Fruit fly (Drosophila melanogaster): Measurements from ENCODE around the gene CG3386.
A peak's percentile ranks its signal among the peaks of the same experiment; 100 is the strongest.

Gene CG3386

DNA sequence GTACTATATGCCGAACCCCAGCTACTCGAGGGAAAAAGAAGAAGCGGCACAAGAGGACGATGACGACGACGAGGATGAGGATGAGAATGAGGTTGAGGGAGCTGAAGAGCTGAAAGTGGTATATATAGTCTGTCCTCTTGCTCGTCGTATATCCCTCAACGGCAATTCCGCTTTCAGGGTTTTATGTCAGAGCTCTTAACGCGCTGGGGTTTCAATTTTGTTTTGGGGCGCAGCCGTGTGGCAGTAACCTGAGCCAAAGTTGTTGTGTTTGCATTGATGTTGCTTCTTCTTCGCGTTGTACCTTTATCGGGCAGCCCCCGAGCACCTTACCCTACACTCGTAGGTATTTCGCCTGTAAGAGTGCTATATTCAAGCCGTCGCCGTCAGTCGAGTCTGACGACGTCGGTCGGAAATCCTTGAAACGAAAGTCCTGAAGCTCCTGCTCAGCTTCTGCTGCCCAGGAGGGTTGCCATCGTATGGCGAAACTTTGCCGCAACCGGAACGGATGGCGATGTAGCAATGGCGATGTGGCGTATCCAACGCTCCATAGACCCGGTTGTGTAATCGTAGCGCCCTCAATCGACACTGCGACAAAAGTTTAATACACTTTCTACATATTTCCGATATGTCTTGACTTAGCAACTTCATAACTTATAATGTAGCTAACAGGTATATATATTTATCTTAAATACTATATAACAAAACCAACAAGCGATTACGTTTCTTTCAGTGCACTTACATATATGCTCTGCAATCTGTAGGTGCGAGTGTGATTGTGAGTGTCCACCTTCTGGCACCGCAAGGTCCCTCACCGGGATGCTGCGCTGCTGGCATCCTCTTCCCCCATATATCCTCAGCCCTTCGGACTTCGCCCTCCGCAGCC is 22.6 kb upstream of the CG3386 start (continued):
- no peak for TF ChIP-seq HmgZ (tag; optimal IDR thresholded peaks at IDR 0.05)
- no peak for TF ChIP-seq Bteb2 (GFP tag; optimal IDR thresholded peaks at IDR 0.05)
- no peak for TF ChIP-seq CG4360 (GFP tag; IDR thresholded peaks at IDR 0.05)
- TF ChIP-seq CG12299 (tag; optimal IDR thresholded peaks at IDR 0.05) = no peak
- no peak for TF ChIP-seq bowl (GFP tag; IDR thresholded peaks at IDR 0.05)
- TF ChIP-seq zen2 (GFP tag; IDR thresholded peaks at IDR 0.05; ENCODE audit: partially characterized antibody) = no peak
- TF ChIP-seq CG16779 (GFP tag; IDR thresholded peaks at IDR 0.05) = no peak
- TF ChIP-seq kni (GFP tag; optimal IDR thresholded peaks at IDR 0.05) = no peak
- no peak for TF ChIP-seq CG10274 (GFP tag; optimal IDR thresholded peaks at IDR 0.05)
- TF ChIP-seq CG6791 (GFP tag; IDR thresholded peaks at IDR 0.05; ENCODE audit: partially characterized antibody) = no peak
- no peak for TF ChIP-seq B-H2 (GFP tag; optimal IDR thresholded peaks at IDR 0.05)
- TF ChIP-seq yki (optimal IDR thresholded peaks at IDR 0.05) = no peak
- TF ChIP-seq cato (GFP tag; optimal IDR thresholded peaks at IDR 0.05; ENCODE audit: borderline replicate concordance) = no peak
- no peak for TF ChIP-seq CG7357 (GFP tag; IDR thresholded peaks at IDR 0.05)
- no peak for TF ChIP-seq CG15696 (tag; optimal IDR thresholded peaks at IDR 0.05)
- TF ChIP-seq exex (tag; optimal IDR thresholded peaks at IDR 0.05) = no peak
- TF ChIP-seq CG7556 (GFP tag; optimal IDR thresholded peaks at IDR 0.05) = peak; percentile 11
- no peak for TF ChIP-seq Sry-δ (GFP tag; optimal IDR thresholded peaks at IDR 0.05)
- peak; percentile 5 for TF ChIP-seq CG15514 (GFP tag; optimal IDR thresholded peaks at IDR 0.05)
- no peak for TF ChIP-seq HmgD (GFP tag; optimal IDR thresholded peaks at IDR 0.05)
- no peak for TF ChIP-seq Ravus (GFP tag; IDR thresholded peaks at IDR 0.05)
- no peak for TF ChIP-seq CG34376 (GFP tag; optimal IDR thresholded peaks at IDR 0.05)
- no peak for TF ChIP-seq abd-A (tag; optimal IDR thresholded peaks at IDR 0.05)
- no peak for TF ChIP-seq YL-1 (GFP tag; optimal IDR thresholded peaks at IDR 0.05)
- TF ChIP-seq CG8359 (GFP tag; optimal IDR thresholded peaks at IDR 0.05; ENCODE audit: borderline replicate concordance) = no peak
- no peak for TF ChIP-seq HLH54F (GFP tag; optimal IDR thresholded peaks at IDR 0.05)
- TF ChIP-seq tll (GFP tag; optimal IDR thresholded peaks at IDR 0.05) = no peak
- no peak for TF ChIP-seq slou (GFP tag; optimal IDR thresholded peaks at IDR 0.05)
- no peak for TF ChIP-seq lbe (GFP tag; optimal IDR thresholded peaks at IDR 0.05)
- TF ChIP-seq HHEX (GFP tag; optimal IDR thresholded peaks at IDR 0.05) = no peak
- TF ChIP-seq CG9215 (GFP tag; IDR thresholded peaks at IDR 0.05) = peak; percentile 22; the same call in 1 of the 2 replicates
- TF ChIP-seq ap (GFP tag; IDR thresholded peaks at IDR 0.05) = no peak
- no peak for TF ChIP-seq Adf1 (GFP tag; IDR thresholded peaks at IDR 0.05)
- TF ChIP-seq CG18599 (GFP tag; optimal IDR thresholded peaks at IDR 0.05) = peak; percentile 63
- no peak for TF ChIP-seq org-1 (GFP tag; optimal IDR thresholded peaks at IDR 0.05)
- TF ChIP-seq kah (GFP tag; optimal IDR thresholded peaks at IDR 0.05) = no peak
- TF ChIP-seq TFAM (GFP tag; optimal IDR thresholded peaks at IDR 0.05) = no peak
- no peak for TF ChIP-seq CG16863 (GFP tag; optimal IDR thresholded peaks at IDR 0.05)
- no peak for TF ChIP-seq CG18619 (GFP tag; optimal IDR thresholded peaks at IDR 0.05)
- no peak for TF ChIP-seq ro (GFP tag; IDR thresholded peaks at IDR 0.05)
- 0 out of 2 replicates have a peak, but pooled peaks have one; percentile 38 for TF ChIP-seq klu (GFP tag; IDR thresholded peaks at IDR 0.05)
- no peak for TF ChIP-seq sima (GFP tag; optimal IDR thresholded peaks at IDR 0.05)
- no peak for TF ChIP-seq pzg (GFP tag; optimal IDR thresholded peaks at IDR 0.05)
- TF ChIP-seq Hmx (GFP tag; optimal IDR thresholded peaks at IDR 0.05) = no peak
- TF ChIP-seq sd (tag; optimal IDR thresholded peaks at IDR 0.05) = no peak
- TF ChIP-seq CG11723 (GFP tag; optimal IDR thresholded peaks at IDR 0.05) = no peak
- no peak for TF ChIP-seq jigr1 (GFP tag; IDR thresholded peaks at IDR 0.05)
- TF ChIP-seq al (GFP tag; IDR thresholded peaks at IDR 0.05) = no peak
- no peak for TF ChIP-seq Dek (tag; optimal IDR thresholded peaks at IDR 0.05)
